Fruit fly (Drosophila melanogaster): ENCODE data around the gene yip2.

Gene yip2

DNA sequence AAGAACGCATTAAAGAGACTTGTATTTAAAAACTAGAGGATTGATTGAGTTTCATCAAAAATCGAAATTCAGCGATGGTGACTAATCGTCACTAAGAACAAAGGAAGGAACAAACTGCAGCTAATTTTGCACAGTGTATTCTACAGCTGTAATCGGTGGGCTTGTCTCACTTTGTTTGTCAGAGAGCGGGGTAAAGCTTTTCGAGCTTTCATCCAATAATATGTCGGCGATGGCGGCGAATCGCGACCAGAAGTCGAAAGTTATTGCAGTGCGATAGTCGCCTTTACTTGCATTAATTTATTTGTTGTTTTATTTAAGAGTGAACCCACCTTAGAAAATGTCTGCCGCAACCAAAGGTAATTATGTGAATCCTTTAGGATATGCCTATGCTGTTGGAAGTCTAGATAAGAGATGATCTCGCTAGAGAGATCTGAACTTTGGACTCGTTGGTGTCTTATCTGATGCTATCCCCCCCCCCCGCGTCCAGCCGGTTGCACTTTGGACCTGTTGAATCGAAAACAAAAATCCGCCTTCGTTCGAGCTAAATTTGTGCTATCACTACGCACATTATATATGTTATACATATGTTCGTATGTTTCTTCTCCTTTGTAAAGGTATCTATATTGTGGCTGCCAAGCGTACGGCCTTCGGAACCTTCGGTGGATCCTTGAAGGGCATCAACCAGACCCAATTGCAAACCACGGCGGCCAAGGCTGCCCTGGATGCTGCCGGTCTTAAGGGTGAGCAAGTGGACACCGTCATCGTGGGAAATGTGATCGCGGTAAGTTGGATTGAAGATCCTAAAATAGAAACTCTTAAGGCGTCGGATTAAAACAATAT is at the start of gene yip2 (continued):
- TF ChIP-seq CG2875 (GFP tag; optimal IDR thresholded peaks at IDR 0.05), result peak; percentile 26
- peak; percentile 60 for TF ChIP-seq dmrt99B (tag; optimal IDR thresholded peaks at IDR 0.05)
- peak; percentile 50 for TF ChIP-seq CG2712 (tag; optimal IDR thresholded peaks at IDR 0.05)
- no peak for TF ChIP-seq Mrtf (GFP tag; IDR thresholded peaks at IDR 0.05)
- peak; percentile 34 for TF ChIP-seq HLH54F (GFP tag; optimal IDR thresholded peaks at IDR 0.05)
- TF ChIP-seq phol (tag; optimal IDR thresholded peaks at IDR 0.05), result peak; percentile 53
- TF ChIP-seq CG2120 (GFP tag; optimal IDR thresholded peaks at IDR 0.05), result peak; percentile 83
- peak; percentile 29 for TF ChIP-seq salm (tag; optimal IDR thresholded peaks at IDR 0.05)
- peak; percentile 30 for TF ChIP-seq Side (GFP tag; optimal IDR thresholded peaks at IDR 0.05)
- TF ChIP-seq row (GFP tag; IDR thresholded peaks at IDR 0.05), result peak; percentile 84
- peak; percentile 54 for TF ChIP-seq wek (GFP tag; optimal IDR thresholded peaks at IDR 0.05)
- no peak for TF ChIP-seq CG8359 (GFP tag; optimal IDR thresholded peaks at IDR 0.05; ENCODE audit: borderline replicate concordance)
- no peak; the same call in none of the 2 replicates for TF ChIP-seq CG31224 (GFP tag; IDR thresholded peaks at IDR 0.05)
- TF ChIP-seq CG11504 (tag; optimal IDR thresholded peaks at IDR 0.05), result peak; percentile 68
- no peak for TF ChIP-seq hth (optimal IDR thresholded peaks at IDR 0.05)
- TF ChIP-seq CG8765 (GFP tag; IDR thresholded peaks at IDR 0.05), result no peak
- no peak for TF ChIP-seq CG5245 (GFP tag; optimal IDR thresholded peaks at IDR 0.05)
- TF ChIP-seq CG2678 (tag; optimal IDR thresholded peaks at IDR 0.05), result peak; percentile 68
- TF ChIP-seq hb (GFP tag; IDR thresholded peaks at IDR 0.05; ENCODE audit: partially characterized antibody), result no peak
- peak; percentile 22 for TF ChIP-seq Asciz (GFP tag; optimal IDR thresholded peaks at IDR 0.05)
- TF ChIP-seq Hmx (GFP tag; optimal IDR thresholded peaks at IDR 0.05), result peak; percentile 26
- TF ChIP-seq CG10321 (GFP tag; IDR thresholded peaks at IDR 0.05), result peak; percentile 42; the same call in 1 of the 2 replicates
- TF ChIP-seq Eip74EF (GFP tag; optimal IDR thresholded peaks at IDR 0.05), result peak in 1 of 2 experiments; percentile 65
- no peak for TF ChIP-seq CG14860 (GFP tag; IDR thresholded peaks at IDR 0.05; ENCODE audit: partially characterized antibody)
- TF ChIP-seq hbn (GFP tag; IDR thresholded peaks at IDR 0.05; ENCODE audit: partially characterized antibody), result no peak
- peak; percentile 69 for TF ChIP-seq CG17328 (GFP tag; IDR thresholded peaks at IDR 0.05)
- peak; percentile 42; the same call in 1 of the 2 replicates for TF ChIP-seq H2.0 (GFP tag; IDR thresholded peaks at IDR 0.05)
- TF ChIP-seq mld (GFP tag; IDR thresholded peaks at IDR 0.05; ENCODE audit: partially characterized antibody), result 0 out of 3 replicates have a peak, but pooled peaks have one; percentile 33
- peak; percentile 41 for TF ChIP-seq CG18011 (GFP tag; optimal IDR thresholded peaks at IDR 0.05)
- peak; percentile 70 for TF ChIP-seq CG14014 (GFP tag; IDR thresholded peaks at IDR 0.05)
- peak; percentile 83 for TF ChIP-seq vvl (GFP tag; IDR thresholded peaks at IDR 0.05)
- TF ChIP-seq ranshi (GFP tag; IDR thresholded peaks at IDR 0.05), result peak; percentile 56; the same call in 1 of the 2 replicates
- no peak for TF ChIP-seq unc-4 (GFP tag; IDR thresholded peaks at IDR 0.05; ENCODE audit: partially characterized antibody)
- TF ChIP-seq Dp (GFP tag; optimal IDR thresholded peaks at IDR 0.05), result no peak
- peak; percentile 60; the same call in 1 of the 2 replicates for TF ChIP-seq NFAT (GFP tag; IDR thresholded peaks at IDR 0.05)
- no peak for TF ChIP-seq abd-A (tag; optimal IDR thresholded peaks at IDR 0.05)
- TF ChIP-seq CG8089 (GFP tag; optimal IDR thresholded peaks at IDR 0.05), result no peak
- peak; percentile 89 for TF ChIP-seq CG13296 (GFP tag; optimal IDR thresholded peaks at IDR 0.05)
- TF ChIP-seq CG10267 (tag; optimal IDR thresholded peaks at IDR 0.05), result peak; percentile 36
- TF ChIP-seq Aef1 (GFP tag; IDR thresholded peaks at IDR 0.05), result 0 out of 3 replicates have a peak, but pooled peaks have one; percentile 11
- no peak for TF ChIP-seq CG7963 (GFP tag; IDR thresholded peaks at IDR 0.05; ENCODE audit: partially characterized antibody)
- TF ChIP-seq CG6272 (GFP tag; IDR thresholded peaks at IDR 0.05), result no peak
- TF ChIP-seq Opbp (GFP tag; IDR thresholded peaks at IDR 0.05; ENCODE audit: partially characterized antibody), result no peak
- peak; percentile 62 for TF ChIP-seq CG17359 (tag; optimal IDR thresholded peaks at IDR 0.05)
- peak; percentile 48 for TF ChIP-seq CG1792 (GFP tag; optimal IDR thresholded peaks at IDR 0.05)
- TF ChIP-seq Rfx (GFP tag; IDR thresholded peaks at IDR 0.05), result peak; percentile 81
- no peak for TF ChIP-seq CG31388 (GFP tag; optimal IDR thresholded peaks at IDR 0.05)
- no peak for TF ChIP-seq CG18476 (GFP tag; optimal IDR thresholded peaks at IDR 0.05)

All from whole organism, embryonic.